Worm (Caenorhabditis elegans) whole organism, L2 larva: ENCODE measurements around the gene lgc-38.

ENCODE experiments used
- C34F6.9 ChIP-seq: fragments of 150-350 bp; optimal IDR thresholded peaks from 2 replicates; lab custom pipeline; 2014; ENCODE audit warnings: missing biosample characterization, missing genetic modification characterization
- R02D3.7 ChIP-seq: fragments of 150-350 bp; optimal IDR thresholded peaks from 2 replicates; lab custom pipeline; 2014; ENCODE audit warnings: missing biosample characterization, missing genetic modification characterization
- ZK546.5 ChIP-seq: sonication (generic microtip); optimal IDR thresholded peaks from 2 replicates; lab custom pipeline; 2017; ENCODE audit warnings: missing biosample characterization, missing genetic modification characterization
- aly-2 ChIP-seq: fragments of 150-350 bp; optimal IDR thresholded peaks from 2 replicates; lab custom pipeline; 2014; ENCODE audit warnings: missing biosample characterization, missing genetic modification characterization
- ama-1 ChIP-seq: fragments of 150-350 bp; optimal IDR thresholded peaks from 2 replicates; lab custom pipeline; 2018; ENCODE audit warnings: inconsistent platforms
- blmp-1 ChIP-seq: sonication (generic microtip); optimal IDR thresholded peaks from 2 replicates; lab custom pipeline; 2017; ENCODE audit warnings: missing genetic modification characterization, mild to moderate bottlenecking, missing compliant biosample characterization, antibody characterized with exemption, moderate library complexity; ENCODE audit not compliant: insufficient read depth
- ceh-16 ChIP-seq: fragments of 150-350 bp; optimal IDR thresholded peaks from 2 replicates; lab custom pipeline; 2014; ENCODE audit warnings: missing biosample characterization, missing genetic modification characterization
- dmd-4 ChIP-seq: sonication (generic microtip); optimal IDR thresholded peaks from 2 replicates; lab custom pipeline; 2017; ENCODE audit warnings: missing biosample characterization, missing genetic modification characterization
- egl-27 ChIP-seq: sonication (generic microtip); optimal IDR thresholded peaks from 3 replicates; lab custom pipeline; 2017; ENCODE audit warnings: missing biosample characterization, missing genetic modification reagents, missing genetic modification characterization
- elt-1 ChIP-seq: fragments of 150-350 bp; optimal IDR thresholded peaks from 2 replicates; lab custom pipeline; 2014; ENCODE audit warnings: missing biosample characterization, missing genetic modification characterization
- fos-1 ChIP-seq: fragments of 150-350 bp; optimal IDR thresholded peaks from 2 replicates; lab custom pipeline; 2014; ENCODE audit warnings: missing biosample characterization, missing genetic modification characterization
- gmeb-1 ChIP-seq: fragments of 150-350 bp; optimal IDR thresholded peaks from 2 replicates; lab custom pipeline; 2014; ENCODE audit warnings: missing biosample characterization, missing genetic modification characterization
- lin-11 ChIP-seq: fragments of 150-350 bp; sonication (generic microtip); optimal IDR thresholded peaks from 2 replicates; lab custom pipeline; 2014; ENCODE audit warnings: missing biosample characterization, missing genetic modification characterization, inconsistent platforms, mixed read lengths
- lin-39 ChIP-seq: fragments of 150-350 bp; optimal IDR thresholded peaks from 2 replicates; lab custom pipeline; 2014; ENCODE audit warnings: missing biosample characterization, missing genetic modification reagents, missing genetic modification characterization
- mbf-1 ChIP-seq: sonication (generic microtip); optimal IDR thresholded peaks from 2 replicates; lab custom pipeline; 2017; ENCODE audit warnings: missing biosample characterization, missing genetic modification characterization
- mdl-1 ChIP-seq, 2 experiments: fragments of 150-350 bp in 1 of 2; sonication (generic microtip) in 1 of 2; optimal IDR thresholded peaks; 2 replicates each; lab custom pipeline; 2017; ENCODE audit warnings: missing biosample characterization in 2 of 2, missing genetic modification characterization in 2 of 2
- nhr-10 ChIP-seq: sonication (generic microtip); optimal IDR thresholded peaks from 2 replicates; lab custom pipeline; 2017; ENCODE audit warnings: missing biosample characterization, missing genetic modification characterization
- nhr-11 ChIP-seq: fragments of 150-350 bp; optimal IDR thresholded peaks from 2 replicates; lab custom pipeline; 2014; ENCODE audit warnings: missing biosample characterization, missing genetic modification characterization
- nhr-129 ChIP-seq: fragments of 150-350 bp; optimal IDR thresholded peaks from 2 replicates; lab custom pipeline; 2014; ENCODE audit warnings: missing biosample characterization, missing genetic modification characterization
- nhr-21 ChIP-seq: fragments of 150-350 bp; optimal IDR thresholded peaks from 2 replicates; lab custom pipeline; 2014; ENCODE audit warnings: missing biosample characterization, missing genetic modification characterization
- nhr-23 ChIP-seq: fragments of 150-350 bp; optimal IDR thresholded peaks from 2 replicates; lab custom pipeline; 2014; ENCODE audit warnings: missing biosample characterization, missing genetic modification reagents, missing genetic modification characterization
- nhr-237 ChIP-seq: fragments of 150-350 bp; optimal IDR thresholded peaks from 2 replicates; lab custom pipeline; 2014; ENCODE audit warnings: missing biosample characterization, missing genetic modification characterization
- nhr-25 ChIP-seq: fragments of 150-350 bp; sonication (generic microtip); optimal IDR thresholded peaks from 3 replicates; lab custom pipeline; 2014; ENCODE audit warnings: missing biosample characterization, missing genetic modification characterization
- peb-1 ChIP-seq: fragments of 150-350 bp; optimal IDR thresholded peaks from 2 replicates; lab custom pipeline; 2014; ENCODE audit warnings: missing biosample characterization, missing genetic modification characterization
- sem-4 ChIP-seq: fragments of 150-350 bp; optimal IDR thresholded peaks from 2 replicates; lab custom pipeline; 2014; ENCODE audit warnings: missing biosample characterization, missing genetic modification reagents, missing genetic modification characterization
- skn-1 ChIP-seq: sonication (generic microtip); optimal IDR thresholded peaks from 2 replicates; lab custom pipeline; 2017; ENCODE audit warnings: missing biosample characterization, missing genetic modification characterization
- sma-3 ChIP-seq: sonication (generic microtip); optimal IDR thresholded peaks from 2 replicates; lab custom pipeline; 2016; ENCODE audit warnings: missing genetic modification reagents, missing genetic modification characterization, missing compliant biosample characterization
- sma-9 ChIP-seq, 2 experiments: fragments of 150-350 bp in 1 of 2; sonication (generic microtip) in 1 of 2; optimal IDR thresholded peaks; 2 replicates each; lab custom pipeline; 2014 to 2016; ENCODE audit warnings: missing genetic modification characterization in 2 of 2, mild to moderate bottlenecking in 1 of 2, missing biosample characterization in 1 of 2, missing compliant biosample characterization in 1 of 2, missing genetic modification reagents in 1 of 2, moderate library complexity in 1 of 2
- snpc-4 ChIP-seq: fragments of 150-350 bp; optimal IDR thresholded peaks from 2 replicates; lab custom pipeline; 2014; ENCODE audit warnings: missing biosample characterization, missing genetic modification characterization
- unc-39 ChIP-seq: fragments of 150-350 bp; optimal IDR thresholded peaks from 2 replicates; lab custom pipeline; 2014; ENCODE audit warnings: missing biosample characterization, missing genetic modification characterization
- unc-62 ChIP-seq: fragments of 150-350 bp; optimal IDR thresholded peaks from 2 replicates; lab custom pipeline; 2014; ENCODE audit warnings: missing biosample characterization, missing genetic modification reagents, missing genetic modification characterization
- zag-1 ChIP-seq: fragments of 150-350 bp; optimal IDR thresholded peaks from 2 replicates; lab custom pipeline; 2014; ENCODE audit warnings: missing biosample characterization, missing genetic modification characterization
- ztf-1 ChIP-seq: fragments of 200-800 bp; sonication (Bioruptor generic); conservative IDR thresholded peaks from 2 replicates; pipeline ENCODE4 v1.3.6; 2022; ENCODE audit warnings: missing genetic modification characterization, missing compliant biosample characterization
- ztf-11 ChIP-seq: sonication (generic microtip); optimal IDR thresholded peaks from 2 replicates; lab custom pipeline; 2017; ENCODE audit warnings: missing biosample characterization, missing genetic modification characterization
- ztf-4 ChIP-seq: fragments of 150-350 bp; optimal IDR thresholded peaks from 2 replicates; lab custom pipeline; 2014; ENCODE audit warnings: missing biosample characterization, missing genetic modification characterization

lgc-38 gene

ce11 chrIII:7062580-7062979, 53.6 kb downstream of the lgc-38 start, which contains the start of gene R01H2.1:
R01H2.1 (plus strand) TSS chrIII:7062880.
- TF ChIP-seq nhr-10 (no peak), dmd-4 (tag; lab: Kevin White, UChicago) (no peak), ama-1 (lab: Kevin White, UChicago) (no peak), mdl-1 (tag; optimal IDR thresholded peaks at IDR 0.05; lab: Kevin White, UChicago) (no peak), nhr-11 (tag; lab: Kevin White, UChicago) (no peak), ZK546.5 (tag; lab: Kevin White, UChicago) (no peak), gmeb-1 (tag; lab: Kevin White, UChicago) (no peak), sem-4 (no peak), nhr-129 (tag; lab: Kevin White, UChicago) (no peak), sma-9 (GFP tag; optimal IDR thresholded peaks at IDR 0.05; lab: Kevin White, UChicago) (no peak), sma-9 (tag; optimal IDR thresholded peaks at IDR 0.05; lab: Kevin White, UChicago) (no peak), mbf-1 (tag; lab: Kevin White, UChicago) (no peak), nhr-25 (tag; lab: Kevin White, UChicago) (no peak), unc-62 (GFP tag; lab: Kevin White, UChicago) (no peak), lin-39 (tag; lab: Kevin White, UChicago) (no peak), blmp-1 (tag; lab: Kevin White, UChicago) (no peak), elt-1 (tag; lab: Kevin White, UChicago) (no peak)
- TF ChIP-seq, all 48 proteins: peak for 0

DNA sequence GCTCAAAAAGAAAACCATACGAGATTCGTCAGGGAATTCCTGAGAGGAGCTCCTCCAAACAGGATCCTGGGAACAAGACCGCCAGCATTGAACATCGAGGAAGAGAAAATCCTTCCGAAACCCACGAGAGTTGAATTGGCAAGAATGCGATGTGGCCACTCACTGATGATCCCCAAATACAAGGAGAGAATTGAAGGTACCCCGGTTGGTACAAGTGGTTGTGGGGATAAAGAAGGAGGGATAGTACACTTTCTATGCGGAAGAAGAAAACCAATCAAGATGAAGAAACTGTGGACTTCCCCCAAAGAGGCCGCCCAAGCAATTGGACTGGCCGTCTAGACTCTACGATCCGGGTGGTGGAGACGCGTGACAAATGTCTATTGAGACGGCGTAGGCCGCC, 54.1 kb downstream of the lgc-38 start:
- TF ChIP-seq blmp-1 (tag; lab: Kevin White, UChicago) (no peak), zag-1 (tag; lab: Kevin White, UChicago) (no peak), egl-27 (no peak), nhr-21 (no peak), C34F6.9 (no peak), ama-1 (lab: Kevin White, UChicago) (no peak), ztf-11 (tag; lab: Kevin White, UChicago) (no peak), skn-1 (no peak), mdl-1 (tag; optimal IDR thresholded peaks at IDR 0.05; lab: Kevin White, UChicago) (no peak), aly-2 (tag; lab: Kevin White, UChicago) (no peak), ztf-4 (no peak)

DNA sequence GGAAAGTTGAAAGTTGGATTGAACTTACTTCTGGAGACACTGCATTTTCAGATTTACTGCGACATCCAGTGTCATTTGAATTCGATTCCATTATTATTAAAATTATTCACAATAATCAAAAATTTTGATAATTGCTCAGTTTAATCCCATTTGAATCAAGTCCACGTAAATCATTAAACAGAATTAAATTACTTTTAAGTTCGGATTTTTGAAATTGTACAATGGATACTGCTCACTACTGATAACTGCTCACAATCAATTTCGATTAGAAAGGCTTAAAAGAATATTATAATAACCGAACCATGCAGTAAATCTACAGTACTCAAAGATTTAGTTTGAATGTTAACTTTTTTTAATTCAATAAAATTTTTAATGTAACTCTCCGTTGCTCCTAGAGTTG, 55.2 kb downstream of the lgc-38 start, which contains the start of gene R01H2.4:
Gene R01H2.4 (minus strand): TSS at position 101 of the 400 bp plus-strand sequence.
- no peak for TF ChIP-seq nhr-23
- TF ChIP-seq lin-39 (tag; lab: Kevin White, UChicago): no peak
- TF ChIP-seq peb-1 (tag; lab: Kevin White, UChicago): no peak
- no peak for TF ChIP-seq nhr-237 (tag; lab: Kevin White, UChicago)
- TF ChIP-seq ama-1 (lab: Kevin White, UChicago): no peak
- no peak for TF ChIP-seq nhr-21
- TF ChIP-seq skn-1: no peak
- no peak for TF ChIP-seq lin-11
- no peak for TF ChIP-seq ztf-11 (tag; lab: Kevin White, UChicago)
- TF ChIP-seq nhr-25 (tag; lab: Kevin White, UChicago): no peak
- no peak for TF ChIP-seq blmp-1 (tag; lab: Kevin White, UChicago)
- TF ChIP-seq ztf-4: no peak

ce11 chrIII:7067385-7067896, 58.5 kb downstream of the lgc-38 start, which contains the start of gene ger-1:
ger-1 (minus strand) TSS chrIII:7067477.
- TF ChIP-seq sma-3 (no peak), ceh-16 (tag; lab: Kevin White, UChicago) (no peak), unc-39 (no peak), nhr-23 (no peak), nhr-11 (tag; lab: Kevin White, UChicago) (no peak), snpc-4 (tag; lab: Kevin White, UChicago) (no peak), ztf-1 (GFP tag; lab: Robert Waterston, UW) (no peak), peb-1 (tag; lab: Kevin White, UChicago) (no peak), mdl-1 (tag; optimal IDR thresholded peaks at IDR 0.05; lab: Kevin White, UChicago) (no peak), aly-2 (tag; lab: Kevin White, UChicago) (no peak), unc-62 (GFP tag; lab: Kevin White, UChicago) (no peak), R02D3.7 (tag; lab: Kevin White, UChicago) (no peak), fos-1 (tag; lab: Kevin White, UChicago) (no peak)
